Worm (Caenorhabditis elegans) whole organism, L4 larva: ENCODE results near the gene B0238.9.

Source experiments
- D1046.2 ChIP-seq: fragments of 200-800 bp; sonication (Bioruptor generic); IDR thresholded peaks from 2 replicates; pipeline ENCODE4 v1.3.6; 2022; ENCODE audit warnings: missing genetic modification characterization, missing compliant biosample characterization
- T26A8.4 ChIP-seq: fragments of 200-800 bp; sonication (Bioruptor generic); IDR thresholded peaks from 2 replicates; pipeline ENCODE4 v1.3.6; 2022; ENCODE audit warnings: missing genetic modification characterization, missing compliant biosample characterization
- Y5F2A.4 ChIP-seq: fragments of 200-800 bp; sonication (Bioruptor generic); optimal IDR thresholded peaks from 2 replicates; lab custom pipeline; 2018; ENCODE audit warnings: mild to moderate bottlenecking, missing genetic modification characterization, missing compliant biosample characterization
- aha-1 ChIP-seq: fragments of 150-350 bp; peaks from one replicate; lab custom pipeline; 2014; ENCODE audit warnings: missing biosample characterization, missing genetic modification characterization
- ceh-32 ChIP-seq: sonication (generic microtip); optimal IDR thresholded peaks from 2 replicates; lab custom pipeline; 2016; ENCODE audit warnings: mild to moderate bottlenecking, missing genetic modification characterization, missing compliant biosample characterization; ENCODE audit not compliant: poor library complexity
- cey-2 ChIP-seq: sonication (generic microtip); optimal IDR thresholded peaks from 3 replicates; lab custom pipeline; 2017; ENCODE audit warnings: missing genetic modification characterization, mild to moderate bottlenecking, missing compliant biosample characterization, antibody characterized with exemption, borderline replicate concordance; ENCODE audit not compliant: insufficient read depth
- daf-12 ChIP-seq: fragments of 150-350 bp; optimal IDR thresholded peaks from 2 replicates; lab custom pipeline; 2014; ENCODE audit warnings: missing biosample characterization, missing genetic modification reagents, missing genetic modification characterization
- dmd-8 ChIP-seq: fragments of 200-800 bp; sonication (Bioruptor generic); IDR thresholded peaks from 2 replicates; pipeline ENCODE4 v1.3.6; 2022; ENCODE audit warnings: missing genetic modification characterization, missing compliant biosample characterization
- dpl-1 ChIP-seq: fragments of 150-350 bp; optimal IDR thresholded peaks from 2 replicates; lab custom pipeline; 2014; ENCODE audit warnings: missing biosample characterization, missing genetic modification reagents, missing genetic modification characterization
- fkh-10 ChIP-seq: fragments of 150-350 bp; optimal IDR thresholded peaks from 2 replicates; lab custom pipeline; 2014; ENCODE audit warnings: missing biosample characterization, missing genetic modification reagents, missing genetic modification characterization
- hmg-1.1 ChIP-seq: fragments of 200-800 bp; sonication (Bioruptor generic); IDR thresholded peaks from 2 replicates; pipeline ENCODE4 v1.3.6; 2022; ENCODE audit warnings: missing genetic modification reagents, missing genetic modification characterization, missing compliant biosample characterization
- lim-7 ChIP-seq: fragments of 200-800 bp; sonication (Bioruptor generic); IDR thresholded peaks from 2 replicates; pipeline ENCODE4 v1.3.6; 2022; ENCODE audit warnings: missing genetic modification characterization, missing compliant biosample characterization
- lin-15B ChIP-seq: fragments of 150-350 bp; sonication (generic microtip); optimal IDR thresholded peaks from 3 replicates; lab custom pipeline; 2014; ENCODE audit warnings: missing biosample characterization, missing genetic modification characterization
- lin-38 ChIP-seq: fragments of 200-800 bp; sonication (Bioruptor generic); IDR thresholded peaks from 2 replicates; pipeline ENCODE4 v1.3.6; 2022; ENCODE audit warnings: missing genetic modification reagents, missing genetic modification characterization, missing compliant biosample characterization
- lin-39 ChIP-seq: fragments of 150-350 bp; optimal IDR thresholded peaks from 2 replicates; lab custom pipeline; 2014; ENCODE audit warnings: missing biosample characterization, missing genetic modification reagents, missing genetic modification characterization
- lsy-2 ChIP-seq, 2 experiments: fragments of 150-350 bp in 1 of 2; sonication (generic microtip) in 1 of 2; optimal IDR thresholded peaks; 2 replicates each; lab custom pipeline; 2014 to 2017; ENCODE audit warnings: missing biosample characterization in 2 of 2, missing genetic modification characterization in 2 of 2
- mdl-1 ChIP-seq, 2 experiments: fragments of 150-350 bp in 1 of 2; sonication (generic microtip) in 1 of 2; optimal IDR thresholded peaks; 2 replicates each; lab custom pipeline; 2014 to 2017; ENCODE audit warnings: missing biosample characterization in 2 of 2, missing genetic modification characterization in 2 of 2
- mep-1 ChIP-seq: fragments of 150-350 bp; sonication (generic microtip); optimal IDR thresholded peaks from 3 replicates; lab custom pipeline; 2014; ENCODE audit warnings: missing biosample characterization, missing genetic modification characterization
- mxl-3 ChIP-seq: fragments of 200-800 bp; sonication (Bioruptor generic); optimal IDR thresholded peaks from 2 replicates; lab custom pipeline; 2018; ENCODE audit warnings: mild to moderate bottlenecking, missing genetic modification characterization, missing compliant biosample characterization
- nhr-10 ChIP-seq: fragments of 150-350 bp; optimal IDR thresholded peaks from 2 replicates; lab custom pipeline; 2014; ENCODE audit warnings: missing biosample characterization, missing genetic modification characterization
- nhr-102 ChIP-seq: sonication (generic microtip); optimal IDR thresholded peaks from 2 replicates; lab custom pipeline; 2016; ENCODE audit warnings: mild to moderate bottlenecking, missing genetic modification characterization, moderate library complexity, missing compliant biosample characterization
- nhr-11 ChIP-seq: fragments of 150-350 bp; optimal IDR thresholded peaks from 2 replicates; lab custom pipeline; 2014; ENCODE audit warnings: missing biosample characterization, missing genetic modification characterization
- nhr-25 ChIP-seq: sonication (generic microtip); optimal IDR thresholded peaks from 2 replicates; lab custom pipeline; 2017; ENCODE audit warnings: missing genetic modification characterization, mild to moderate bottlenecking, missing compliant biosample characterization, antibody characterized with exemption, moderate library complexity, borderline replicate concordance; ENCODE audit not compliant: insufficient read depth
- nhr-28 ChIP-seq: fragments of 150-350 bp; optimal IDR thresholded peaks from 2 replicates; lab custom pipeline; 2014; ENCODE audit warnings: missing biosample characterization, missing genetic modification characterization
- nhr-41 ChIP-seq: fragments of 200-800 bp; sonication (Bioruptor generic); IDR thresholded peaks from 2 replicates; pipeline ENCODE4 v1.3.6; 2022; ENCODE audit warnings: missing genetic modification reagents, missing genetic modification characterization, missing compliant biosample characterization
- nhr-48 ChIP-seq: sonication (generic microtip); optimal IDR thresholded peaks from 2 replicates; lab custom pipeline; 2016; ENCODE audit warnings: mild to moderate bottlenecking, missing genetic modification characterization, missing compliant biosample characterization
- nhr-6 ChIP-seq: fragments of 150-350 bp; optimal IDR thresholded peaks from 2 replicates; lab custom pipeline; 2014; ENCODE audit warnings: missing biosample characterization, missing genetic modification characterization
- nhr-77 ChIP-seq: fragments of 150-350 bp; optimal IDR thresholded peaks from 2 replicates; lab custom pipeline; 2014; ENCODE audit warnings: missing biosample characterization, missing genetic modification characterization
- pha-4 ChIP-seq, 2 experiments: fragments of 150-350 bp in 1 of 2; fragments of 200-800 bp in 1 of 2; sonication (Bioruptor generic) in 1 of 2; IDR thresholded peaks in 1 of 2; optimal IDR thresholded peaks in 1 of 2; 2 replicates each; pipeline versions ENCODE4 v1.3.6 to Lab custom; 2014 to 2022; ENCODE audit warnings: missing genetic modification characterization in 2 of 2, missing genetic modification reagents in 2 of 2, missing biosample characterization in 1 of 2, missing compliant biosample characterization in 1 of 2
- php-3 ChIP-seq: fragments of 200-800 bp; sonication (Bioruptor generic); IDR thresholded peaks from 2 replicates; pipeline ENCODE4 v1.3.6; 2022; ENCODE audit warnings: missing genetic modification reagents, missing genetic modification characterization, missing compliant biosample characterization
- rbr-2 ChIP-seq: sonication (generic microtip); optimal IDR thresholded peaks from 2 replicates; lab custom pipeline; 2016; ENCODE audit warnings: missing genotype, missing genetic modification characterization, missing compliant biosample characterization
- snpc-1.2 ChIP-seq: fragments of 200-800 bp; sonication (Bioruptor generic); IDR thresholded peaks from 2 replicates; pipeline ENCODE4 v1.3.6; 2022; ENCODE audit warnings: missing genetic modification reagents, missing genetic modification characterization, missing compliant biosample characterization
- spr-1 ChIP-seq: sonication (generic microtip); optimal IDR thresholded peaks from 2 replicates; lab custom pipeline; 2016; ENCODE audit warnings: mild to moderate bottlenecking, missing genetic modification characterization, missing compliant biosample characterization
- unc-130 ChIP-seq: sonication (generic microtip); optimal IDR thresholded peaks from 2 replicates; lab custom pipeline; 2016; ENCODE audit warnings: missing genetic modification reagents, missing genetic modification characterization, missing compliant biosample characterization
- unc-39 ChIP-seq: sonication (generic microtip); optimal IDR thresholded peaks from 2 replicates; lab custom pipeline; 2017; ENCODE audit warnings: missing biosample characterization, missing genetic modification characterization
- zag-1 ChIP-seq: fragments of 150-350 bp; optimal IDR thresholded peaks from 2 replicates; lab custom pipeline; 2014; ENCODE audit warnings: missing biosample characterization, missing genetic modification characterization
- zfp-2 ChIP-seq: sonication (generic microtip); optimal IDR thresholded peaks from 2 replicates; lab custom pipeline; 2016; ENCODE audit warnings: mild to moderate bottlenecking, missing genetic modification characterization, missing compliant biosample characterization
- zip-2 ChIP-seq: fragments of 150-350 bp; optimal IDR thresholded peaks from 2 replicates; lab custom pipeline; 2014; ENCODE audit warnings: missing biosample characterization, missing genetic modification characterization
- ztf-11 ChIP-seq: fragments of 150-350 bp; optimal IDR thresholded peaks from 2 replicates; lab custom pipeline; 2014; ENCODE audit warnings: missing biosample characterization, missing genetic modification characterization

Gene B0238.9

ce11 chrV:5271487-5271886 lies 6.4 kb downstream of the B0238.9 start (continued):
- no peak for TF ChIP-seq unc-39 (tag; lab: Kevin White, UChicago)
- TF ChIP-seq mep-1 (tag; lab: Kevin White, UChicago), result peak; percentile 54
- TF ChIP-seq aha-1 (tag; lab: Kevin White, UChicago), result peak; percentile 99
- no peak for TF ChIP-seq ceh-32
- no peak for TF ChIP-seq daf-12 (tag; lab: Kevin White, UChicago)
- TF ChIP-seq mxl-3 (GFP tag; lab: Kevin White, UChicago), result peak; percentile 92
- TF ChIP-seq Y5F2A.4 (GFP tag; lab: Kevin White, UChicago), result no peak
- peak; percentile 41; the same call in 1 of the 2 replicates for TF ChIP-seq T26A8.4
- peak; percentile 81 for TF ChIP-seq nhr-102 (tag; lab: Kevin White, UChicago)
- peak; percentile 28 for TF ChIP-seq nhr-10 (tag; lab: Kevin White, UChicago)
- peak; percentile 21 for TF ChIP-seq rbr-2 (tag; lab: Kevin White, UChicago)
- TF ChIP-seq dpl-1, result peak; percentile 14
- peak in 1 of 2 experiments; percentile 52 for TF ChIP-seq lsy-2 (tag; optimal IDR thresholded peaks at IDR 0.05; lab: Kevin White, UChicago)
- TF ChIP-seq lin-38 (GFP tag; lab: Robert Waterston, UW), result peak; percentile 50
- peak; percentile 85 for TF ChIP-seq nhr-11
- TF ChIP-seq mdl-1 (tag; optimal IDR thresholded peaks at IDR 0.05; lab: Kevin White, UChicago), result peak; percentile 74 to 89
- TF ChIP-seq spr-1 (tag; lab: Kevin White, UChicago), result no peak
- TF ChIP-seq lim-7 (GFP tag; lab: Robert Waterston, UW), result no peak
- peak; percentile 85 for TF ChIP-seq nhr-28 (tag; lab: Kevin White, UChicago)
- no peak for TF ChIP-seq zag-1 (tag; lab: Kevin White, UChicago)
- TF ChIP-seq lin-39 (tag; lab: Kevin White, UChicago), result no peak
- no peak for TF ChIP-seq nhr-25 (tag; lab: Kevin White, UChicago)
- TF ChIP-seq hmg-1.1 (GFP tag; lab: Robert Waterston, UW), result peak; percentile 50
- TF ChIP-seq nhr-77, result peak; percentile 89

DNA sequence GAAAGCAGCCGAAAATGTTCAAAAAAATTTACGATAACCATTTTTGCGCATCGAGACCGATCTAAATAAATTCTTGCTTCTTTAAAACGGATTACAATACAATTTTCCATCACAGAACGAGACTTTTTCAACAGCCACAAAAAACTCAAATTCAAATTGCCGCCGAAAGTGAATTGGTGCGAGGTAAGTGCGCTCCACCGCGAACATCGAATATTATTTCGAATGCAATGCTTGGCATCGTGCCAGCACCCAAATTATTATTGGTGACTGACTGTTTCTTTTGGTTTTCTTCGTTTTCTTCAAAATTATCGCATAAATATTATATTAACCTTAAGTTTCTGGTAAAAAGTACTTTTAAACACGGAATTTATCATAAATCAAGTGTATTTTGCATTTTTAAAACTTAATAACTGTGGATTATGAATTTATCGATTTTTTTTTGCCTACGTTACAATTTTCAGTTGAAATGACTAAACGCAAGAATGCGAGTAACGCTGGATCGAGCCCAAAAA lies 8.8 kb downstream of the B0238.9 start, which contains the start of gene penr-1:
Gene penr-1, plus strand, starts transcription at position 462 of the 512 bp plus-strand sequence.
- no peak for TF ChIP-seq snpc-1.2 (GFP tag; lab: Robert Waterston, UW)
- peak; percentile 47 for TF ChIP-seq nhr-48 (tag; lab: Kevin White, UChicago)
- no peak for TF ChIP-seq pha-4 (GFP tag; IDR thresholded peaks at IDR 0.05; lab: Robert Waterston, UW)
- peak; percentile 17 for TF ChIP-seq pha-4 (tag; optimal IDR thresholded peaks at IDR 0.05; lab: Kevin White, UChicago)
- peak; percentile 53 for TF ChIP-seq rbr-2 (tag; lab: Kevin White, UChicago)
- TF ChIP-seq php-3, result no peak
- peak; percentile 89 for TF ChIP-seq dpl-1
- TF ChIP-seq nhr-6, result peak; percentile 1
- TF ChIP-seq aha-1 (tag; lab: Kevin White, UChicago), result peak; percentile 85
- TF ChIP-seq unc-130 (GFP tag; lab: Kevin White, UChicago), result peak; percentile 7
- TF ChIP-seq zfp-2 (tag; lab: Kevin White, UChicago), result no peak
- no peak for TF ChIP-seq lin-15B (tag; lab: Kevin White, UChicago)
- TF ChIP-seq cey-2 (tag; lab: Kevin White, UChicago), result no peak
- peak; percentile 36 for TF ChIP-seq nhr-28 (tag; lab: Kevin White, UChicago)
- TF ChIP-seq D1046.2 (GFP tag; lab: Robert Waterston, UW), result no peak
- TF ChIP-seq lin-38 (GFP tag; lab: Robert Waterston, UW), result peak; percentile 92

DNA sequence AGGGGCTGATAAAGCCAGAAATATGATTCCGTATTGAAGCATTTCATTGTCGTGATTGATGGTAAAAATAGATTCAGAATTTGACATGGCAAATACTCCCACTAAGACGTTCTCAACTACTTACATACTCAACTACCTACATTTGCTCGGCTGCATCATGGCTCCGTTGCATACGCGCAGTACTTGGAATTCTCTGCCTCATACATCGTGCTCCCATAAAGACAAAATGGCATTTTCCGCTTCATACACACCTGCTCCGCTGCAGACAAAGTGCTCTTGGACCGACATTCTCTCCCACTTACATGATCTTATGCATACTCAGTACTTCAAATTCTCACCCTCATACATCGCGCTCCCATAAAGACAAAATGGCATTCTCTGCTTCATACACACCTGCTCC lies 12.3 kb downstream of the B0238.9 start, which contains the start of the genes srt-69 and B0238.12:
Gene srt-69, minus strand, starts transcription at position 101 of the 400 bp plus-strand sequence.
Gene B0238.12, plus strand, starts transcription at position 264 of the 400 bp plus-strand sequence.
- no peak for TF ChIP-seq nhr-41 (GFP tag; lab: Robert Waterston, UW)
- no peak for TF ChIP-seq ztf-11 (tag; lab: Kevin White, UChicago)
- no peak for TF ChIP-seq lin-15B (tag; lab: Kevin White, UChicago)
- no peak for TF ChIP-seq fkh-10
- TF ChIP-seq dmd-8 (GFP tag; lab: Robert Waterston, UW), result no peak
- TF ChIP-seq zip-2 (tag; lab: Kevin White, UChicago), result no peak
